Worm (Caenorhabditis elegans) whole organism, midembryonic: Measurements from ENCODE around the gene Y51H7C.13.

ENCODE experiments used
- T22C8.4 ChIP-seq: fragments of 200-800 bp; sonication (Bioruptor generic); IDR thresholded peaks from 2 replicates; pipeline ENCODE4 v1.3.6; 2022; ENCODE audit warnings: missing genetic modification characterization, missing compliant biosample characterization
- cog-1 ChIP-seq: sonication (generic microtip); optimal IDR thresholded peaks from 2 replicates; lab custom pipeline; 2016; ENCODE audit warnings: missing genetic modification characterization, missing compliant biosample characterization
- flt-1 ChIP-seq: fragments of 200-800 bp; sonication (Bioruptor generic); IDR thresholded peaks from 2 replicates; pipeline ENCODE4 v1.3.6; 2022; ENCODE audit warnings: missing genetic modification characterization, missing compliant biosample characterization
- klf-2 ChIP-seq: fragments of 200-800 bp; sonication (Bioruptor generic); conservative IDR thresholded peaks from 2 replicates; pipeline ENCODE4 v1.3.6; 2022; ENCODE audit warnings: missing genetic modification reagents, missing genetic modification characterization, missing compliant biosample characterization
- med-1 ChIP-seq: sonication (generic microtip); optimal IDR thresholded peaks from 2 replicates; lab custom pipeline; 2017; ENCODE audit warnings: missing genetic modification characterization, mild to moderate bottlenecking, missing compliant biosample characterization, antibody characterized with exemption, missing genetic modification reagents; ENCODE audit not compliant: insufficient read depth
- ref-1 ChIP-seq: fragments of 200-800 bp; sonication (Bioruptor generic); conservative IDR thresholded peaks from 2 replicates; pipeline ENCODE4 v1.3.6; 2022; ENCODE audit warnings: missing genetic modification reagents, missing genetic modification characterization, missing compliant biosample characterization
- ztf-23 ChIP-seq: fragments of 200-800 bp; sonication (Bioruptor generic); IDR thresholded peaks from 2 replicates; pipeline ENCODE4 v1.3.6; 2022; ENCODE audit warnings: missing genetic modification reagents, missing genetic modification characterization, missing compliant biosample characterization

Y51H7C.13 gene

ce11 chrII:1423660-1424059 is 42.7 kb downstream of the Y51H7C.13 start, which contains the start of gene Y51H7C.10:
Gene Y51H7C.10, minus strand, starts transcription at chrII:1423760.
- TF ChIP-seq ref-1 (GFP tag; lab: Robert Waterston, UW) (no peak), klf-2 (GFP tag; lab: Robert Waterston, UW) (no peak), T22C8.4 (GFP tag; lab: Robert Waterston, UW) (no peak), cog-1 (tag; lab: Kevin White, UChicago) (no peak), flt-1 (no peak)

- TF ChIP-seq klf-2 (GFP tag; lab: Robert Waterston, UW), result no peak
- no peak for TF ChIP-seq T22C8.4 (GFP tag; lab: Robert Waterston, UW)
- no peak for TF ChIP-seq flt-1
- no peak for TF ChIP-seq med-1
- TF ChIP-seq ztf-23, result no peak
These were observed 45.4 kb downstream of the Y51H7C.13 start for ce11 chrII:1420806-1421463.

DNA sequence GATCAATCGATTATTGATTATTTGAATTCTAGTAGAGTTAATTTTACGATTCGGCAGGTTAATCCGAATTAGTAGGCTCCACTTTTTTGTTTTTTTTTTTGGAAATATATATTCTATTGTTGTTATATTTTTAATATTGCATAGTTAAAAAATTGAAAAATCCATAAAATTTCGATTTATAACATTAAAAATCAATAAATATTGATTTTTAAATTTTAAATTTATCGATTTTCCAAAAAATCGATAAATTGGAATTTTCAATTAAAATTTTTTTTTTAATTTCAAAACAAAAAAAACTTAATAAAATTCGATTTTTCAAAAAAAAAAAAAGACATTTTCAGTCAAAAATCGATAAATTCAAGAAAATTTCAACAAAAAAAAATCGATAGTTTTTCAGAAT is 46.4 kb downstream of the Y51H7C.13 start:
- TF ChIP-seq cog-1 (tag; lab: Kevin White, UChicago), result no peak
- peak; percentile 35; the same call in 1 of the 2 replicates for TF ChIP-seq T22C8.4 (GFP tag; lab: Robert Waterston, UW)
